Fruit fly (Drosophila melanogaster) Kc167 (cell line): ENCODE data around the gene Wnt5.

Source experiments
- h ChIP-seq: fragments of >200 bp; optimal IDR thresholded peaks from 3 replicates; lab custom pipeline; 2018; ENCODE audit warnings: missing external identifiers
- ttk ChIP-seq: sonication (Bioruptor generic); optimal IDR thresholded peaks from 2 replicates; lab custom pipeline; 2017; ENCODE audit warnings: missing external identifiers

DNA sequence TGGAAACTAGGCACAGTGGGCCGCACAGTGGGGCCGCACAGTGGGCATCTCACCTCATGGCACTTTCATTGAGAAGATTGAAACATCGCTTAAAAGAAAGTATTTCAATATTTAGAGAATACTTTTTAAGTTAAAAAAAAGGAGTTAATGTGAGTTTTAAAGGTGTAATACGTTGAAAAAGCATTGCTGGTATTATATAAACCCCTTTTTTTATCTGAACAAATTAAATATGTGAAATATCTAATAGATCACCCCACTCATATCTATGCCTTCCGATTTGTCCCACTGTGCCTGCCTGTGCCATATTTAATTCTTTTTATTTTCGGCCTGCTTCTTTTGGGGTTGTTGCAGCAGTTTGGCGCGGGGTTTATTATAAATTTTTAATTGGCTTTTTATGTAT lies 28.1 kb upstream of the Wnt5 start:
- TF ChIP-seq h, result no peak
- no peak for TF ChIP-seq ttk (lab: Kevin White, UChicago)
